Worm (Caenorhabditis elegans): ENCODE measurements around the gene amt-3.

amt-3 gene

ce11 chrII:8329462-8329861 lies 39.5 kb downstream of the amt-3 start, which contains the start of gene C26D10.4:
TSS of gene C26D10.4 (plus strand) at chrII:8329762.
- TF ChIP-seq dpff-1 (tag; optimal IDR thresholded peaks at IDR 0.05) (no peak), snpc-1.1 (tag; optimal IDR thresholded peaks at IDR 0.05; ENCODE audit: insufficient read depth) (no peak)

- TF ChIP-seq lin-54 (GFP tag; optimal IDR thresholded peaks at IDR 0.05) = peak; percentile 92
- TF ChIP-seq lin-35 (GFP tag; optimal IDR thresholded peaks at IDR 0.05) = peak in 1 of 3 experiments; percentile 90
- TF ChIP-seq dox-1 (GFP tag; IDR thresholded peaks at IDR 0.05) = peak; percentile 42; the same call in 1 of the 2 replicates
- peak; percentile 54 for TF ChIP-seq tbp1 (GFP tag; optimal IDR thresholded peaks at IDR 0.05)
- peak; percentile 83 for TF ChIP-seq dpl-1 (GFP tag; optimal IDR thresholded peaks at IDR 0.05)
- peak; percentile 57; the same call in 1 of the 2 replicates for TF ChIP-seq hsf-1 (GFP tag; IDR thresholded peaks at IDR 0.05)
- peak; percentile 45 for TF ChIP-seq ZK185.1 (tag; optimal IDR thresholded peaks at IDR 0.05; ENCODE audit: poor library complexity, severe bottlenecking)
- 0 out of 2 replicates have a peak, but pooled peaks have one; percentile 29 for TF ChIP-seq attf-6 (GFP tag; IDR thresholded peaks at IDR 0.05)
- TF ChIP-seq mes-4 (tag; optimal IDR thresholded peaks at IDR 0.05) = no peak
- peak; percentile 27 for TF ChIP-seq snpc-3.4 (tag; optimal IDR thresholded peaks at IDR 0.05)
- peak; percentile 2 for TF ChIP-seq tlf-1 (GFP tag; optimal IDR thresholded peaks at IDR 0.05)
- TF ChIP-seq attf-3 (GFP tag; conservative IDR thresholded peaks at IDR 0.05) = 0 out of 2 replicates have a peak, but pooled peaks have one; percentile 24
- peak; percentile 61 for TF ChIP-seq xnd-1 (tag; optimal IDR thresholded peaks at IDR 0.05)
- peak; percentile 86 for TF ChIP-seq attf-5 (GFP tag; optimal IDR thresholded peaks at IDR 0.05)
- TF ChIP-seq Y53F4B.3 (GFP tag; IDR thresholded peaks at IDR 0.05) = no peak
- TF ChIP-seq nhr-120 (GFP tag; IDR thresholded peaks at IDR 0.05) = no peak
- 0 out of 2 replicates have a peak, but pooled peaks have one; percentile 46 for TF ChIP-seq Y95B8A.8 (GFP tag; IDR thresholded peaks at IDR 0.05)
- TF ChIP-seq B0261.1 (tag; optimal IDR thresholded peaks at IDR 0.05) = no peak
- TF ChIP-seq efl-1 (GFP tag; optimal IDR thresholded peaks at IDR 0.05) = peak; percentile 91
- peak; percentile 90 for TF ChIP-seq madf-6 (GFP tag; IDR thresholded peaks at IDR 0.05)
- peak; percentile 46; the same call in 1 of the 2 replicates for TF ChIP-seq D2030.7 (GFP tag; IDR thresholded peaks at IDR 0.05)
- no peak for TF ChIP-seq egl-44 (GFP tag; IDR thresholded peaks at IDR 0.05)
- peak; percentile 46; the same call in 1 of the 2 replicates for TF ChIP-seq rcor-1 (GFP tag; IDR thresholded peaks at IDR 0.05)
- TF ChIP-seq lsl-1 (GFP tag; optimal IDR thresholded peaks at IDR 0.05) = peak; percentile 51
- TF ChIP-seq F55B11.4 (tag; optimal IDR thresholded peaks at IDR 0.05; ENCODE audit: borderline replicate concordance, insufficient read depth) = no peak
- peak; percentile 37; the same call in 1 of the 2 replicates for TF ChIP-seq ceh-100 (GFP tag; IDR thresholded peaks at IDR 0.05)
- TF ChIP-seq lir-1 (GFP tag; conservative IDR thresholded peaks at IDR 0.05) = 0 out of 2 replicates have a peak, but pooled peaks have one; percentile 26
- TF ChIP-seq Y53G8AR.9 (GFP tag; conservative IDR thresholded peaks at IDR 0.05) = peak; percentile 53; the same call in 1 of the 2 replicates
- no peak for TF ChIP-seq akir-1 (GFP tag; optimal IDR thresholded peaks at IDR 0.05)
- TF ChIP-seq pha-4 (tag; optimal IDR thresholded peaks at IDR 0.05) = no peak
- peak; percentile 99 for TF ChIP-seq madf-3 (GFP tag; IDR thresholded peaks at IDR 0.05)
- TF ChIP-seq hmg-1.2 (GFP tag; IDR thresholded peaks at IDR 0.05) = peak; percentile 55; the same call in 1 of the 2 replicates
- no peak for TF ChIP-seq somi-1 (GFP tag; optimal IDR thresholded peaks at IDR 0.05)
- TF ChIP-seq let-526 (GFP tag; IDR thresholded peaks at IDR 0.05) = 0 out of 2 replicates have a peak, but pooled peaks have one; percentile 46
- TF ChIP-seq zfh-2 (GFP tag; conservative IDR thresholded peaks at IDR 0.05) = no peak
- TF ChIP-seq F33H1.4 (GFP tag; IDR thresholded peaks at IDR 0.05) = peak; percentile 91
- TF ChIP-seq K12H6.12 (tag; optimal IDR thresholded peaks at IDR 0.05) = peak; percentile 65
- TF ChIP-seq ztf-25 (GFP tag; IDR thresholded peaks at IDR 0.05) = no peak
- TF ChIP-seq K11D2.4 (GFP tag; IDR thresholded peaks at IDR 0.05) = 0 out of 2 replicates have a peak, but pooled peaks have one; percentile 27
- peak; percentile 61 for TF ChIP-seq madf-10 (tag; optimal IDR thresholded peaks at IDR 0.05)
- peak; percentile 79 for TF ChIP-seq ceh-27 (GFP tag; optimal IDR thresholded peaks at IDR 0.05)
- TF ChIP-seq ekl-4 (GFP tag; IDR thresholded peaks at IDR 0.05) = peak; percentile 83
Observed at ce11 chrII:8328820-8329339, 40.1 kb downstream of the amt-3 start, which contains the start of gene hel-1. TSS of gene hel-1 (minus strand) at chrII:8328870.
